Fruit fly (Drosophila melanogaster) whole organism, prepupa: Measurements from ENCODE around the gene Mdh2.

Experiments used
- Blimp-1 ChIP-seq: fragments of 200-800 bp; sonication (Bioruptor generic); optimal IDR thresholded peaks from 3 replicates; lab custom pipeline; 2017; ENCODE audit warnings: missing biosample characterization, missing genetic modification characterization, mild to moderate bottlenecking, moderate library complexity, missing genetic modification reagents
- CG10631 ChIP-seq: fragments of 200-800 bp; sonication (Bioruptor generic); optimal IDR thresholded peaks from 2 replicates; lab custom pipeline; 2016; ENCODE audit warnings: missing biosample characterization, missing genetic modification characterization
- CG11294 ChIP-seq: fragments of 200-800 bp; sonication (Bioruptor generic); IDR thresholded peaks from 2 replicates; pipeline ENCODE4 v1.3.6; 2022; ENCODE audit warnings: missing biosample characterization, missing genetic modification characterization
- CG11762 ChIP-seq: fragments of 200-800 bp; sonication (Bioruptor generic); optimal IDR thresholded peaks from 3 replicates; lab custom pipeline; 2016; ENCODE audit warnings: missing biosample characterization, missing genetic modification characterization; ENCODE audit not compliant: insufficient read depth
- CG1621 ChIP-seq: fragments of 200-800 bp; sonication (Bioruptor generic); optimal IDR thresholded peaks from 3 replicates; lab custom pipeline; 2018; ENCODE audit warnings: missing biosample characterization, mild to moderate bottlenecking, missing genetic modification characterization
- CG16779 ChIP-seq: fragments of 200-800 bp; sonication (Bioruptor generic); optimal IDR thresholded peaks from 3 replicates; lab custom pipeline; 2017; ENCODE audit warnings: missing biosample characterization, mild to moderate bottlenecking, missing genetic modification characterization
- CG3032 ChIP-seq: fragments of 200-800 bp; optimal IDR thresholded peaks from 2 replicates; lab custom pipeline; 2019; ENCODE audit warnings: missing biosample characterization, mild to moderate bottlenecking, missing genetic modification characterization, moderate library complexity
- CG34406 ChIP-seq: fragments of 200-800 bp; sonication (Bioruptor generic); optimal IDR thresholded peaks from 3 replicates; lab custom pipeline; 2016; ENCODE audit warnings: missing biosample characterization, missing genetic modification characterization
- CG4318 ChIP-seq: fragments of 200-800 bp; sonication (Bioruptor generic); optimal IDR thresholded peaks from 3 replicates; lab custom pipeline; 2017; ENCODE audit warnings: missing biosample characterization, mild to moderate bottlenecking, missing genetic modification characterization
- CG6276 ChIP-seq: fragments of 200-800 bp; sonication (Bioruptor generic); optimal IDR thresholded peaks from 2 replicates; lab custom pipeline; 2017; ENCODE audit warnings: missing biosample characterization, mild to moderate bottlenecking, missing genetic modification characterization
- CG6792 ChIP-seq: fragments of 200-800 bp; sonication (Bioruptor generic); optimal IDR thresholded peaks from 3 replicates; lab custom pipeline; 2016; ENCODE audit warnings: missing biosample characterization, missing genetic modification characterization
- CG6808 ChIP-seq: fragments of 200-800 bp; sonication (Bioruptor generic); optimal IDR thresholded peaks from 3 replicates; lab custom pipeline; 2017; ENCODE audit warnings: missing biosample characterization, missing genetic modification characterization, mild to moderate bottlenecking, moderate library complexity, missing genetic modification reagents
- CG7368 ChIP-seq: fragments of 200-800 bp; sonication (Bioruptor generic); optimal IDR thresholded peaks from 3 replicates; lab custom pipeline; 2016; ENCODE audit warnings: missing biosample characterization, missing genetic modification characterization
- CG8119 ChIP-seq: fragments of 200-800 bp; sonication (Bioruptor generic); IDR thresholded peaks from 3 replicates; pipeline ENCODE4 v1.3.6; 2022; ENCODE audit warnings: missing biosample characterization, missing genetic modification characterization
- CG8319 ChIP-seq: fragments of 200-800 bp; sonication (Bioruptor generic); optimal IDR thresholded peaks from 3 replicates; lab custom pipeline; 2016; ENCODE audit warnings: missing biosample characterization, missing genetic modification characterization
- CG9139 ChIP-seq: fragments of 200-800 bp; sonication (Bioruptor generic); optimal IDR thresholded peaks from 3 replicates; lab custom pipeline; 2017; ENCODE audit warnings: missing biosample characterization, mild to moderate bottlenecking, missing genetic modification characterization
- Eip75B ChIP-seq: fragments of 200-800 bp; sonication (Bioruptor generic); optimal IDR thresholded peaks from 3 replicates; lab custom pipeline; 2016; ENCODE audit warnings: missing biosample characterization, missing genetic modification characterization
- Eip78C ChIP-seq: fragments of 200-800 bp; sonication (Bioruptor generic); peaks from one replicate; lab custom pipeline; 2016; ENCODE audit warnings: missing biosample characterization, missing genetic modification characterization
- Ets21C ChIP-seq: fragments of 200-800 bp; sonication (Bioruptor generic); optimal IDR thresholded peaks from 3 replicates; lab custom pipeline; 2016; ENCODE audit warnings: missing biosample characterization, missing genetic modification characterization
- Ets96B ChIP-seq: fragments of 200-800 bp; optimal IDR thresholded peaks from 2 replicates; lab custom pipeline; 2019; ENCODE audit warnings: missing biosample characterization, mild to moderate bottlenecking, missing genetic modification characterization, moderate library complexity
- Gug ChIP-seq: fragments of 200-800 bp; sonication (Bioruptor generic); IDR thresholded peaks from 2 replicates; pipeline ENCODE4 v1.3.6; 2022; ENCODE audit warnings: missing biosample characterization, missing genetic modification characterization
- Hr39 ChIP-seq: fragments of 200-800 bp; sonication (Bioruptor generic); optimal IDR thresholded peaks from 2 replicates; lab custom pipeline; 2016; ENCODE audit warnings: missing biosample characterization, missing genetic modification characterization
- Hr4 ChIP-seq: fragments of 200-800 bp; sonication (Bioruptor generic); optimal IDR thresholded peaks from 3 replicates; lab custom pipeline; 2016; ENCODE audit warnings: missing biosample characterization, missing genetic modification characterization
- OdsH ChIP-seq: fragments of 200-800 bp; sonication (Bioruptor generic); optimal IDR thresholded peaks from 3 replicates; lab custom pipeline; 2016; ENCODE audit warnings: missing biosample characterization, missing genetic modification characterization
- Sox102F ChIP-seq: fragments of 200-800 bp; sonication (Bioruptor generic); optimal IDR thresholded peaks from 2 replicates; lab custom pipeline; 2016; ENCODE audit warnings: missing biosample characterization, mild to moderate bottlenecking, missing genetic modification characterization
- Sox14 ChIP-seq: fragments of 200-800 bp; sonication (Bioruptor generic); optimal IDR thresholded peaks from 3 replicates; lab custom pipeline; 2016; ENCODE audit warnings: missing biosample characterization, missing genetic modification characterization
- Sox15 ChIP-seq: fragments of 200-800 bp; sonication (Bioruptor generic); optimal IDR thresholded peaks from 3 replicates; lab custom pipeline; 2016; ENCODE audit warnings: missing biosample characterization, missing genetic modification characterization
- achi ChIP-seq: fragments of 200-800 bp; sonication (Bioruptor generic); optimal IDR thresholded peaks from 3 replicates; lab custom pipeline; 2016; ENCODE audit warnings: missing biosample characterization, missing genetic modification characterization
- cyc ChIP-seq: fragments of 200-800 bp; sonication (Bioruptor generic); optimal IDR thresholded peaks from 3 replicates; lab custom pipeline; 2016; ENCODE audit warnings: missing biosample characterization, missing genetic modification characterization
- dsx ChIP-seq: fragments of 200-800 bp; optimal IDR thresholded peaks from 3 replicates; lab custom pipeline; 2019; ENCODE audit warnings: missing biosample characterization, mild to moderate bottlenecking, missing genetic modification characterization, moderate library complexity; ENCODE audit not compliant: poor library complexity, severe bottlenecking
- eg ChIP-seq: fragments of 200-800 bp; sonication (Bioruptor generic); IDR thresholded peaks from 3 replicates; pipeline ENCODE4 v1.3.6; 2022; ENCODE audit warnings: missing biosample characterization, missing genetic modification characterization
- esn ChIP-seq: fragments of 200-800 bp; sonication (Bioruptor generic); optimal IDR thresholded peaks from 2 replicates; lab custom pipeline; 2016; ENCODE audit warnings: missing biosample characterization, mild to moderate bottlenecking, missing genetic modification characterization, moderate library complexity
- fkh ChIP-seq: fragments of 200-800 bp; sonication (Bioruptor generic); optimal IDR thresholded peaks from 3 replicates; lab custom pipeline; 2017; ENCODE audit warnings: missing biosample characterization, mild to moderate bottlenecking, missing genetic modification characterization, moderate library complexity
- lz ChIP-seq: fragments of 200-800 bp; sonication (Bioruptor generic); optimal IDR thresholded peaks from 3 replicates; lab custom pipeline; 2016; ENCODE audit warnings: missing biosample characterization, missing genetic modification characterization
- pdm3 ChIP-seq: fragments of 200-800 bp; sonication (Bioruptor generic); optimal IDR thresholded peaks from 3 replicates; lab custom pipeline; 2016; ENCODE audit warnings: missing biosample characterization, missing genetic modification characterization
- salr ChIP-seq, 2 experiments: fragments of 200-800 bp; sonication (Bioruptor generic); optimal IDR thresholded peaks; 3 replicates each; lab custom pipeline; 2016 to 2018; ENCODE audit warnings: missing biosample characterization in 2 of 2, missing genetic modification characterization in 2 of 2, mild to moderate bottlenecking in 1 of 2
- ss ChIP-seq, 2 experiments: fragments of 200-800 bp; sonication (Bioruptor generic); optimal IDR thresholded peaks; 2 replicates in 1 of 2; 3 replicates in 1 of 2; lab custom pipeline; 2017 to 2018; ENCODE audit warnings: mild to moderate bottlenecking in 2 of 2, missing biosample characterization in 2 of 2, missing genetic modification characterization in 2 of 2, moderate library complexity in 1 of 2
- svp ChIP-seq: fragments of 200-800 bp; sonication (Bioruptor generic); peaks from one replicate; lab custom pipeline; 2016; ENCODE audit warnings: missing biosample characterization, missing genetic modification characterization
- topi ChIP-seq: fragments of 200-800 bp; sonication (Bioruptor generic); optimal IDR thresholded peaks from 3 replicates; lab custom pipeline; 2016; ENCODE audit warnings: missing biosample characterization, missing genetic modification characterization
- vri ChIP-seq: fragments of 200-800 bp; sonication (Bioruptor generic); optimal IDR thresholded peaks from 3 replicates; lab custom pipeline; 2016; ENCODE audit warnings: missing biosample characterization, mild to moderate bottlenecking, missing genetic modification characterization

Gene Mdh2

DNA sequence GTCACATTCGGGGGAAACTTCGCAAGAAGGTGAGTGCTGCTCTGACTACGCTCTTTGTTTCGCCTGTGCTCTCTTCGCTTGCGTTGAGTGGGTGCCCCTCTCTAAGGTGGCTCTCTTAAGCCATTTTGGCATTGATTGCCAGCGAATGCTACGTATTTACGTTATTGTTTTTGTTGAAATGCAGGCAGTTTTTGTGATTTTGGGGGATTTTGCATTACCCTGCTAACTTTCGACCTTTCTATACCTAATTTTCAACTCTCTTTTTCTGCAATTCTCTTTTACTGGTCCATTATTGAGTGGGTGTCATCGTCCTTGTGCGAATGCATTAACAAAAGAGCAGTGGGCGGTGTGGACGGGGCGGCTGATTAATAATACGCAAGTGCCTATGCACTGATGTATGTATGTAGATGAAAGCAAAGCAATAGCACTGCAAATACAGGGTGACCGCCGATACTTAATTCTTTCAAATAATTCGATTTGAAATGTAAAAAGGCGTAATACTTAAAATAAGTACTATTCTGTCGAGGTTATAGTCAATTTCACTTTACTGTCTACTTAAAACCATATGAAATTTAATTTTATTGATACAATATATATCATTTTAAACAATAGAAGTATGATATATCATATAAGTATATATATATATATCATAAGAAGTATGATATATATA, 49.1 kb downstream of the Mdh2 start (continued):
- TF ChIP-seq fkh (no peak), Hr4 (no peak), CG9139 (GFP tag; lab: Kevin White, UChicago) (no peak), Ets96B (peak; percentile 26), Eip78C (GFP tag; lab: Kevin White, UChicago) (peak; percentile 36), CG6276 (GFP tag; lab: Kevin White, UChicago) (no peak), OdsH (GFP tag; lab: Kevin White, UChicago) (no peak), CG6808 (GFP tag; lab: Kevin White, UChicago) (no peak), CG10631 (GFP tag; lab: Kevin White, UChicago) (no peak), Ets21C (GFP tag; lab: Kevin White, UChicago) (no peak), CG8119 (GFP tag; lab: Robert Waterston, UW) (peak; percentile 70; the same call in 2 of the 3 replicates), eg (GFP tag; lab: Robert Waterston, UW) (peak; percentile 69; the same call in 2 of the 3 replicates), achi (GFP tag; lab: Kevin White, UChicago) (no peak), Blimp-1 (GFP tag; lab: Kevin White, UChicago) (no peak), svp (GFP tag; lab: Kevin White, UChicago) (no peak), CG8319 (GFP tag; lab: Kevin White, UChicago) (no peak), CG3032 (tag; lab: Kevin White, UChicago) (no peak), pdm3 (GFP tag; lab: Kevin White, UChicago) (no peak), Hr39 (GFP tag; lab: Kevin White, UChicago) (no peak), Sox14 (GFP tag; lab: Kevin White, UChicago) (peak; percentile 33), CG16779 (tag; lab: Kevin White, UChicago) (peak; percentile 35), CG11762 (GFP tag; lab: Kevin White, UChicago) (no peak), esn (GFP tag; lab: Kevin White, UChicago) (peak; percentile 20), ss (GFP tag; optimal IDR thresholded peaks at IDR 0.05; lab: Kevin White, UChicago) (peak in 1 of 2 experiments; percentile 27), CG1621 (tag; lab: Kevin White, UChicago) (no peak), CG4318 (no peak), dsx (GFP tag; lab: Kevin White, UChicago) (no peak), Gug (GFP tag; lab: Robert Waterston, UW) (peak; percentile 30; the same call in 1 of the 2 replicates), Eip75B (no peak), CG34406 (GFP tag; lab: Kevin White, UChicago) (peak; percentile 63), salr (GFP tag; optimal IDR thresholded peaks at IDR 0.05; lab: Kevin White, UChicago) (no peak), topi (GFP tag; lab: Kevin White, UChicago) (no peak), Sox15 (GFP tag; lab: Kevin White, UChicago) (no peak), CG6792 (GFP tag; lab: Kevin White, UChicago) (peak; percentile 1), cyc (GFP tag; lab: Kevin White, UChicago) (no peak), CG7368 (GFP tag; lab: Kevin White, UChicago) (no peak), CG11294 (GFP tag; lab: Robert Waterston, UW) (no peak)

DNA sequence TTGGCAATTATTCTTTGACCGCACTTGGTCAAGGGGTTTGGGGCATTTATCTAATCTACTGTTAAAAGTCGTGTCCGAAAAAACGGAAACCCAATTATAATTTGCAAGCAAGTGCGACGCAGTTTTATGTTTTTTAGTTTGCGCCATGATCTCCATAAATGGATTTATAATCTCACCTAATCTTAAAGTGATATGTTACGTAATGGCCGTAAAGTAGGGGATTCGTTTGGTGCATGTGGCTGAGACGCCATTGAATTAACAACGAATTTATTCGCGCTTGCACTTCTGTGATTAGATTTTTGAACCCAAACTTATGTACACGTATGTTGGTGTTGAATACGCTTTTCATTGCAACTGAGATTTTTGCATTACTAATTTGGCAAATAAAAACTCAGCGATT, 50.5 kb downstream of the Mdh2 start:
- TF ChIP-seq lz (GFP tag; lab: Kevin White, UChicago) (no peak), Sox102F (GFP tag; lab: Kevin White, UChicago) (no peak), vri (GFP tag; lab: Kevin White, UChicago) (peak; percentile 26), svp (GFP tag; lab: Kevin White, UChicago) (peak; percentile 19)
- TF ChIP-seq, all 60 proteins: peak for 2
